Worm (Caenorhabditis elegans) whole organism, young adult: Measurements from ENCODE around the gene lin-14.

Experiments
- D2030.7 ChIP-seq: fragments of 200-800 bp; sonication (Bioruptor generic); IDR thresholded peaks from 2 replicates; pipeline ENCODE4 v1.3.6; 2022; ENCODE audit warnings: missing genetic modification reagents, missing genetic modification characterization, missing compliant biosample characterization
- ama-1 ChIP-seq, 3 experiments: fragments of 150-350 bp in 1 of 3; sonication (generic microtip) in 2 of 3; optimal IDR thresholded peaks; 2 replicates each; lab custom pipeline; 2014 to 2018; ENCODE audit warnings: missing biosample characterization in 2 of 3, missing genetic modification characterization in 2 of 3, missing genetic modification reagents in 2 of 3
- atf-7 ChIP-seq: sonication (generic microtip); optimal IDR thresholded peaks from 2 replicates; lab custom pipeline; 2017; ENCODE audit warnings: mild to moderate bottlenecking, missing genetic modification characterization, missing compliant biosample characterization
- hlh-26 ChIP-seq: fragments of 200-800 bp; sonication (Bioruptor generic); conservative IDR thresholded peaks from 2 replicates; pipeline ENCODE4 v1.3.6; 2022; ENCODE audit warnings: missing genetic modification reagents, missing genetic modification characterization, missing compliant biosample characterization
- let-607 ChIP-seq, 2 experiments: fragments of 200-800 bp in 1 of 2; sonication (Bioruptor generic) in 1 of 2; sonication (generic microtip) in 1 of 2; optimal IDR thresholded peaks; 2 replicates each; lab custom pipeline; 2016 to 2018; ENCODE audit warnings: mild to moderate bottlenecking in 2 of 2, missing compliant biosample characterization in 2 of 2, missing genetic modification characterization in 2 of 2, moderate library complexity in 2 of 2, missing genotype in 1 of 2
- snpc-4 ChIP-seq, 5 experiments: fragments of 150-350 bp in 1 of 5; sonication (generic microtip) in 4 of 5; optimal IDR thresholded peaks; 2 replicates each; lab custom pipeline; 2014 to 2018; ENCODE audit warnings: missing genetic modification characterization in 5 of 5, missing biosample characterization in 3 of 5, antibody characterized with exemption in 2 of 5, mild to moderate bottlenecking in 2 of 5, missing compliant biosample characterization in 2 of 5, missing genotype in 2 of 5, moderate library complexity in 2 of 5, missing genetic modification reagents in 1 of 5

DNA sequence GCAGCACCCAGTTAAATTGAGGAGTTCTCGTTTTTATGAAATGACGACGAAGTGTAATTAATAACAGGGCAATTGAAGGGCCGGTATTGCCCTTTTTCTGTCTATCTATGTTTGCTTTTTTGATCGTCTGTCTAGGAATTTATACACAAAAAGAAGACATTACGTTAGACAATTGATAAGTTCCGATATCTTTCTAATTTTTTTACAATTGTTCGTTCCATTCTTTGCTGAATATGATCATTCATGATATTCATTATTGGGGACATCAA is 16.4 kb downstream of the lin-14 start:
- TF ChIP-seq let-607 (tag; optimal IDR thresholded peaks at IDR 0.05; lab: Kevin White, UChicago) (no peak), hlh-26 (GFP tag; lab: Robert Waterston, UW) (no peak), D2030.7 (GFP tag; lab: Robert Waterston, UW) (no peak), atf-7 (tag; lab: Kevin White, UChicago) (no peak), snpc-4 (GFP tag; optimal IDR thresholded peaks at IDR 0.05; lab: Kevin White, UChicago) (no peak), snpc-4 (tag; optimal IDR thresholded peaks at IDR 0.05; lab: Kevin White, UChicago) (no peak), ama-1 (optimal IDR thresholded peaks at IDR 0.05; lab: Kevin White, UChicago) (no peak), ama-1 (GFP tag; optimal IDR thresholded peaks at IDR 0.05; lab: Kevin White, UChicago) (no peak)
